Worm (Caenorhabditis elegans) whole organism, L3 larva: Measurements from ENCODE around the gene EEED8.13.

Experiments
- R02D3.7 ChIP-seq: fragments of 150-350 bp; optimal IDR thresholded peaks from 2 replicates; lab custom pipeline; 2014; ENCODE audit warnings: missing biosample characterization, missing genetic modification characterization
- ZK546.5 ChIP-seq: sonication (generic microtip); optimal IDR thresholded peaks from 2 replicates; lab custom pipeline; 2017; ENCODE audit warnings: missing biosample characterization, missing genetic modification characterization
- aly-2 ChIP-seq: fragments of 150-350 bp; optimal IDR thresholded peaks from 2 replicates; lab custom pipeline; 2014; ENCODE audit warnings: missing biosample characterization, missing genetic modification characterization
- ama-1 ChIP-seq: fragments of 150-350 bp; optimal IDR thresholded peaks from 2 replicates; lab custom pipeline; 2018
- ceh-28 ChIP-seq: fragments of 150-350 bp; optimal IDR thresholded peaks from 2 replicates; lab custom pipeline; 2014; ENCODE audit warnings: missing biosample characterization, missing genetic modification reagents, missing genetic modification characterization
- ceh-82 ChIP-seq: fragments of 150-350 bp; optimal IDR thresholded peaks from 2 replicates; lab custom pipeline; 2014; ENCODE audit warnings: missing biosample characterization, missing genetic modification characterization
- ceh-9 ChIP-seq: sonication (generic microtip); optimal IDR thresholded peaks from 2 replicates; lab custom pipeline; 2018; ENCODE audit warnings: missing biosample characterization, missing genetic modification characterization
- daf-12 ChIP-seq: fragments of 150-350 bp; optimal IDR thresholded peaks from 2 replicates; lab custom pipeline; 2014; ENCODE audit warnings: missing biosample characterization, missing genetic modification reagents, missing genetic modification characterization
- egl-5 ChIP-seq: fragments of 150-350 bp; optimal IDR thresholded peaks from 2 replicates; lab custom pipeline; 2017; ENCODE audit warnings: missing biosample characterization, missing genetic modification reagents, missing genetic modification characterization, inconsistent platforms
- elt-1 ChIP-seq: fragments of 150-350 bp; optimal IDR thresholded peaks from 2 replicates; lab custom pipeline; 2014; ENCODE audit warnings: missing biosample characterization, missing genetic modification characterization
- elt-2 ChIP-seq: sonication (generic microtip); optimal IDR thresholded peaks from 2 replicates; lab custom pipeline; 2016; ENCODE audit warnings: missing genetic modification reagents, mild to moderate bottlenecking, missing genetic modification characterization, missing compliant biosample characterization
- elt-3 ChIP-seq, 3 experiments: fragments of 150-350 bp in 1 of 3; sonication (generic microtip) in 2 of 3; optimal IDR thresholded peaks; 2 replicates in 2 of 3; 4 replicates in 1 of 3; lab custom pipeline; 2014 to 2017; ENCODE audit warnings: missing biosample characterization in 3 of 3, missing genetic modification characterization in 3 of 3
- eor-1 ChIP-seq, 2 experiments: fragments of 150-350 bp; optimal IDR thresholded peaks; 2 replicates each; lab custom pipeline; 2014 to 2018; ENCODE audit warnings: missing biosample characterization in 2 of 2, missing genetic modification characterization in 2 of 2
- fkh-10 ChIP-seq: sonication (generic microtip); optimal IDR thresholded peaks from 2 replicates; lab custom pipeline; 2017; ENCODE audit warnings: missing biosample characterization, missing genetic modification reagents, missing genetic modification characterization
- fkh-2 ChIP-seq: fragments of 150-350 bp; optimal IDR thresholded peaks from 2 replicates; lab custom pipeline; 2014; ENCODE audit warnings: missing biosample characterization, missing genetic modification reagents, missing genetic modification characterization
- fos-1 ChIP-seq: fragments of 150-350 bp; optimal IDR thresholded peaks from 2 replicates; lab custom pipeline; 2014; ENCODE audit warnings: missing biosample characterization, missing genetic modification characterization
- hmg-11 ChIP-seq: sonication (generic microtip); optimal IDR thresholded peaks from 2 replicates; lab custom pipeline; 2016; ENCODE audit warnings: missing genetic modification characterization, missing compliant biosample characterization
- jun-1 ChIP-seq: fragments of 150-350 bp; optimal IDR thresholded peaks from 2 replicates; lab custom pipeline; 2014; ENCODE audit warnings: missing biosample characterization, missing genetic modification reagents, missing genetic modification characterization
- lin-15B ChIP-seq: fragments of 150-350 bp; optimal IDR thresholded peaks from 2 replicates; lab custom pipeline; 2014; ENCODE audit warnings: missing biosample characterization, missing genetic modification characterization
- mdl-1 ChIP-seq: fragments of 150-350 bp; optimal IDR thresholded peaks from 2 replicates; lab custom pipeline; 2014; ENCODE audit warnings: missing biosample characterization, missing genetic modification characterization
- mml-1 ChIP-seq: fragments of 150-350 bp; sonication (generic microtip); optimal IDR thresholded peaks from 3 replicates; lab custom pipeline; 2014; ENCODE audit warnings: missing biosample characterization, missing genetic modification characterization
- nhr-12 ChIP-seq: fragments of 150-350 bp; optimal IDR thresholded peaks from 2 replicates; lab custom pipeline; 2014; ENCODE audit warnings: missing biosample characterization, missing genetic modification characterization
- nhr-23 ChIP-seq: fragments of 150-350 bp; optimal IDR thresholded peaks from 2 replicates; lab custom pipeline; 2014; ENCODE audit warnings: missing biosample characterization, missing genetic modification reagents, missing genetic modification characterization
- nhr-237 ChIP-seq: fragments of 150-350 bp; optimal IDR thresholded peaks from 2 replicates; lab custom pipeline; 2014; ENCODE audit warnings: missing biosample characterization, missing genetic modification characterization
- nhr-25 ChIP-seq: sonication (generic microtip); optimal IDR thresholded peaks from 2 replicates; lab custom pipeline; 2017; ENCODE audit warnings: missing biosample characterization, missing genetic modification characterization
- nhr-28 ChIP-seq: fragments of 150-350 bp; optimal IDR thresholded peaks from 2 replicates; lab custom pipeline; 2014; ENCODE audit warnings: missing biosample characterization, missing genetic modification characterization
- nhr-43 ChIP-seq: sonication (generic microtip); optimal IDR thresholded peaks from 2 replicates; lab custom pipeline; 2016; ENCODE audit warnings: mild to moderate bottlenecking, missing genetic modification characterization, missing compliant biosample characterization; ENCODE audit not compliant: poor library complexity, severe bottlenecking
- nhr-67 ChIP-seq: fragments of 150-350 bp; optimal IDR thresholded peaks from 2 replicates; lab custom pipeline; 2014; ENCODE audit warnings: missing biosample characterization, missing genetic modification characterization
- nhr-76 ChIP-seq: fragments of 150-350 bp; sonication (generic microtip); optimal IDR thresholded peaks from 5 replicates; lab custom pipeline; 2014; ENCODE audit warnings: missing biosample characterization, missing genetic modification characterization
- nhr-77 ChIP-seq: fragments of 150-350 bp; optimal IDR thresholded peaks from 2 replicates; lab custom pipeline; 2014; ENCODE audit warnings: missing biosample characterization, missing genetic modification characterization
- pha-4 ChIP-seq: fragments of 150-350 bp; optimal IDR thresholded peaks from 2 replicates; lab custom pipeline; 2014; ENCODE audit warnings: missing biosample characterization, missing genetic modification reagents, missing genetic modification characterization
- pqm-1 ChIP-seq: fragments of 150-350 bp; optimal IDR thresholded peaks from 2 replicates; lab custom pipeline; 2017; ENCODE audit warnings: missing biosample characterization, missing genetic modification characterization, inconsistent platforms
- sea-2 ChIP-seq: fragments of 150-350 bp; sonication (generic microtip); optimal IDR thresholded peaks from 4 replicates; lab custom pipeline; 2014; ENCODE audit warnings: missing biosample characterization, missing genetic modification reagents, missing genetic modification characterization
- skn-1 ChIP-seq: fragments of 150-350 bp; optimal IDR thresholded peaks from 2 replicates; lab custom pipeline; 2014; ENCODE audit warnings: missing biosample characterization, missing genetic modification characterization
- snpc-4 ChIP-seq: fragments of 150-350 bp; optimal IDR thresholded peaks from 2 replicates; lab custom pipeline; 2014; ENCODE audit warnings: missing biosample characterization, missing genetic modification characterization
- tbx-2 ChIP-seq: sonication (generic microtip); optimal IDR thresholded peaks from 2 replicates; lab custom pipeline; 2016; ENCODE audit warnings: mild to moderate bottlenecking, missing genetic modification characterization, missing compliant biosample characterization
- unc-39 ChIP-seq: sonication (generic microtip); optimal IDR thresholded peaks from 4 replicates; lab custom pipeline; 2017; ENCODE audit warnings: missing biosample characterization, missing genetic modification characterization
- unc-62 ChIP-seq: fragments of 150-350 bp; sonication (generic microtip); optimal IDR thresholded peaks from 4 replicates; lab custom pipeline; 2014; ENCODE audit warnings: missing biosample characterization, missing genetic modification reagents, missing genetic modification characterization
- zag-1 ChIP-seq: fragments of 150-350 bp; optimal IDR thresholded peaks from 2 replicates; lab custom pipeline; 2014; ENCODE audit warnings: missing biosample characterization, missing genetic modification characterization
- ztf-4 ChIP-seq: fragments of 150-350 bp; optimal IDR thresholded peaks from 2 replicates; lab custom pipeline; 2014; ENCODE audit warnings: missing biosample characterization, missing genetic modification characterization

Gene EEED8.13

DNA sequence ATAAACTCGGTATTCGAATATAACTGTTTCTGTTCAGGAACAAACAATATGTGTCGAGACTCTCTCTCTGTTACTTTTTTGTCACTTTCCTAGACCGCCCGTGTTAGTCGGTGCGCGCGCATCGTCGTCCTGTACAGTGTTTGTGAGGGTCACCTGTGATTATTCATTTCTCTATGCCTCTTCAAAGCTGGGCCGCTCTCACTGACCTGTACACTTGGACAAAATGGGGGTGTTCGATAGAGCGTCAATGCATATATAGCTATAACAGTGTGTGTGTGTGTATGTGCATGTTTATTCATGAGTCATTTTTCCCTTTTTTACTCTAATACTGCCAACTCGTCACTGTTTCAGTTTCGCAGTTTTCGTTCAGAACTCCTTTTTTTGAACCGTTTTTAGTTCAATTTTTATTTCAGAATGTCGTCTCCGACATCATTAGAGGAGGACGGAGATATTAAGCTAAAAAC, 32.7 kb downstream of the EEED8.13 start, which contains the start of gene pkc-3 (continued):
- TF ChIP-seq sea-2 (GFP tag; lab: Kevin White, UChicago) (no peak), nhr-43 (tag; lab: Kevin White, UChicago) (peak; percentile 51), skn-1 (no peak), ceh-9 (tag; lab: Kevin White, UChicago) (no peak)

DNA sequence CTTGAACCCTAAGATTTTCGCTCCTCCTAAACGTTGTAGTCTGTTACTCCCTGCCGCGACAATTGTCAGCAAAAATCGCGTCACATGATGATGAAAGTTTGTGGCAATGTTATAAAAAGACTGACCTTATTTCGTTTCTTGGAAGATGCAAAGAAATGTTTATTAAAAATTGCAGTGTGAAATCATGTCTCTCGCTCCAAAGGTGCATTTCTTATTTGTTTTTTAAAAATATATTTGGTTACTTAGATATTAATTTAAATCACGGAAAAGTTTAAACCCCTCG, 34.2 kb downstream of the EEED8.13 start:
- TF ChIP-seq ceh-9 (tag; lab: Kevin White, UChicago), result no peak
- TF ChIP-seq aly-2 (tag; lab: Kevin White, UChicago), result no peak
- TF ChIP-seq nhr-43 (tag; lab: Kevin White, UChicago), result peak; percentile 5
- TF ChIP-seq fkh-10 (GFP tag; lab: Kevin White, UChicago), result no peak
- TF ChIP-seq fos-1, result no peak
- TF ChIP-seq ceh-28 (tag; lab: Kevin White, UChicago), result no peak
- TF ChIP-seq nhr-67, result no peak
- peak; percentile 68 for TF ChIP-seq nhr-25
- TF ChIP-seq ama-1, result no peak
- no peak for TF ChIP-seq R02D3.7
- peak; percentile 82 for TF ChIP-seq skn-1
- TF ChIP-seq jun-1 (tag; lab: Kevin White, UChicago), result no peak
- TF ChIP-seq nhr-23 (tag; lab: Kevin White, UChicago), result peak; percentile 9
- no peak for TF ChIP-seq nhr-76

- TF ChIP-seq snpc-4 (tag; lab: Kevin White, UChicago) (peak; percentile 15), nhr-76 (no peak), pha-4 (tag; lab: Kevin White, UChicago) (peak; percentile 63)
Measured at ce11 chrII:5377467-5378238, 34.7 kb downstream of the EEED8.13 start, which contains the start of gene prdx-2. prdx-2 (plus strand) TSS chrII:5378195.

DNA sequence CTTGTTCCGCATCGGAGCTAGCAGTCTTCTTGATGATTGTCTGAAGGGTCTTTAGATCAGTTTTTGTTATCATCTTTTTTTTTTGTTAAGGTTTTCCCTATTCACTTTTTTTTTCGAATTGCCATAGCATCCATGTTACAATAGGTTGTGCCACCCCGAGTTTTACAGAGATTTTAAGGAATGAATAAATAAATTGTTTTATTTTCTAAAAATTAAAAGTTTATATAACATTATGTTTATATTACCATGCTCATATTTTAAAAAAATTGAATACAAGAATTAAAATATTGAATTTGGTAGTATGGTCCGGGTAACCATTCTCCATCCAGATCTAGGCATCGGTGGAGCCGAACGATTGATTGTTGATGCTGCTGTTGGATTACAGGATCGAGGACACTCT, 37.4 kb downstream of the EEED8.13 start, which contains the start of gene algn-2:
algn-2 (plus strand) TSS at position 301 of the 400 bp plus-strand sequence.
- TF ChIP-seq zag-1 (tag; lab: Kevin White, UChicago), result no peak
- peak; percentile 16 for TF ChIP-seq elt-2 (tag; lab: Kevin White, UChicago)

ce11 chrII:5373275-5374047, 38.9 kb downstream of the EEED8.13 start, which contains the start of the genes agt-2 and F09E5.3:
agt-2 (minus strand) TSS chrII:5373827.
F09E5.3 (plus strand) TSS chrII:5373997.
- TF ChIP-seq nhr-237 (tag; lab: Kevin White, UChicago) (no peak), ama-1 (peak; percentile 77), unc-62 (GFP tag; lab: Kevin White, UChicago) (peak; percentile 13), mdl-1 (tag; lab: Kevin White, UChicago) (no peak), aly-2 (tag; lab: Kevin White, UChicago) (no peak), elt-3 (tag; optimal IDR thresholded peaks at IDR 0.05; lab: Kevin White, UChicago) (no peak), unc-39 (tag; lab: Kevin White, UChicago) (no peak), zag-1 (tag; lab: Kevin White, UChicago) (peak; percentile 31), fkh-2 (no peak), nhr-67 (no peak), daf-12 (no peak), ceh-9 (tag; lab: Kevin White, UChicago) (no peak), hmg-11 (tag; lab: Kevin White, UChicago) (peak; percentile 84), elt-1 (tag; lab: Kevin White, UChicago) (peak; percentile 42), nhr-77 (tag; lab: Kevin White, UChicago) (peak; percentile 4), ceh-82 (peak; percentile 36), lin-15B (peak; percentile 88), nhr-23 (tag; lab: Kevin White, UChicago) (peak; percentile 97), tbx-2 (tag; lab: Kevin White, UChicago) (peak; percentile 73), mml-1 (tag; lab: Kevin White, UChicago) (no peak), sea-2 (GFP tag; lab: Kevin White, UChicago) (no peak), eor-1 (tag; optimal IDR thresholded peaks at IDR 0.05; lab: Kevin White, UChicago) (no peak), nhr-25 (peak; percentile 95), elt-2 (tag; lab: Kevin White, UChicago) (peak; percentile 92), fkh-10 (GFP tag; lab: Kevin White, UChicago) (peak; percentile 74), nhr-12 (tag; lab: Kevin White, UChicago) (no peak), nhr-76 (no peak), fos-1 (no peak), jun-1 (tag; lab: Kevin White, UChicago) (peak; percentile 71), ZK546.5 (tag; lab: Kevin White, UChicago) (no peak), nhr-43 (tag; lab: Kevin White, UChicago) (peak; percentile 89), snpc-4 (tag; lab: Kevin White, UChicago) (peak; percentile 88), egl-5 (peak; percentile 23), pqm-1 (tag; lab: Kevin White, UChicago) (peak; percentile 71), ztf-4 (tag; lab: Kevin White, UChicago) (peak; percentile 77), nhr-28 (tag; lab: Kevin White, UChicago) (no peak), ceh-28 (tag; lab: Kevin White, UChicago) (peak; percentile 79)
